Worm (Caenorhabditis elegans) whole organism, young adult: ENCODE data around the gene syx-4.

Experiments
- B0019.2 ChIP-seq: fragments of 200-800 bp; sonication (Bioruptor generic); conservative IDR thresholded peaks from 2 replicates; pipeline ENCODE4 v1.3.6; 2022; ENCODE audit warnings: missing genetic modification reagents, missing genetic modification characterization, missing compliant biosample characterization
- C06A6.2 ChIP-seq: fragments of 200-800 bp; sonication (Bioruptor generic); conservative IDR thresholded peaks from 2 replicates; pipeline ENCODE4 v1.3.6; 2022; ENCODE audit warnings: missing genetic modification characterization, missing compliant biosample characterization
- C17E4.6 ChIP-seq: fragments of 200-800 bp; sonication (Bioruptor generic); IDR thresholded peaks from 2 replicates; pipeline ENCODE4 v1.3.6; 2022; ENCODE audit warnings: missing genetic modification reagents, missing genetic modification characterization, missing compliant biosample characterization
- F10E7.11 ChIP-seq: sonication (generic microtip); optimal IDR thresholded peaks from 2 replicates; lab custom pipeline; 2017; ENCODE audit warnings: mild to moderate bottlenecking, missing genetic modification characterization, moderate library complexity, missing compliant biosample characterization
- F22D6.2 ChIP-seq: sonication (generic microtip); optimal IDR thresholded peaks from 2 replicates; lab custom pipeline; 2016; ENCODE audit warnings: mild to moderate bottlenecking, missing genetic modification characterization, missing compliant biosample characterization
- F37B4.10 ChIP-seq: fragments of 200-800 bp; sonication (Bioruptor generic); IDR thresholded peaks from 2 replicates; pipeline ENCODE4 v1.3.6; 2022; ENCODE audit warnings: missing genetic modification characterization, missing compliant biosample characterization
- F52B5.7 ChIP-seq: sonication (generic microtip); optimal IDR thresholded peaks from 2 replicates; lab custom pipeline; 2016; ENCODE audit warnings: mild to moderate bottlenecking, missing genetic modification characterization, missing compliant biosample characterization
- F55B11.4 ChIP-seq: sonication (generic microtip); optimal IDR thresholded peaks from 2 replicates; lab custom pipeline; 2016; ENCODE audit warnings: missing compliant biosample characterization, missing genetic modification characterization, borderline replicate concordance; ENCODE audit not compliant: insufficient read depth
- F57A8.1 ChIP-seq: fragments of 200-800 bp; sonication (Bioruptor generic); optimal IDR thresholded peaks from 2 replicates; lab custom pipeline; 2018; ENCODE audit warnings: mild to moderate bottlenecking, missing genetic modification characterization, moderate library complexity, missing compliant biosample characterization
- K11D2.4 ChIP-seq: fragments of 200-800 bp; sonication (Bioruptor generic); IDR thresholded peaks from 2 replicates; pipeline ENCODE4 v1.3.6; 2022; ENCODE audit warnings: missing genetic modification reagents, missing genetic modification characterization, missing compliant biosample characterization
- Y53G8AR.9 ChIP-seq: fragments of 200-800 bp; sonication (Bioruptor generic); conservative IDR thresholded peaks from 2 replicates; pipeline ENCODE4 v1.3.6; 2022; ENCODE audit warnings: missing genetic modification reagents, missing genetic modification characterization, missing compliant biosample characterization
- Y56A3A.18 ChIP-seq: fragments of 200-800 bp; sonication (Bioruptor generic); IDR thresholded peaks from 2 replicates; pipeline ENCODE4 v1.3.6; 2022; ENCODE audit warnings: missing genetic modification reagents, missing genetic modification characterization, missing compliant biosample characterization
- ZK185.1 ChIP-seq: sonication (generic microtip); optimal IDR thresholded peaks from 2 replicates; lab custom pipeline; 2016; ENCODE audit warnings: mild to moderate bottlenecking, missing genetic modification characterization, missing compliant biosample characterization; ENCODE audit not compliant: poor library complexity, severe bottlenecking
- aptf-2 ChIP-seq: fragments of 200-800 bp; sonication (Bioruptor generic); conservative IDR thresholded peaks from 2 replicates; pipeline ENCODE4 v1.3.6; 2022; ENCODE audit warnings: missing genetic modification reagents, missing genetic modification characterization, missing compliant biosample characterization
- aptf-3 ChIP-seq: fragments of 200-800 bp; sonication (Bioruptor generic); IDR thresholded peaks from 2 replicates; pipeline ENCODE4 v1.3.6; 2022; ENCODE audit warnings: missing genetic modification characterization, missing compliant biosample characterization
- bed-1 ChIP-seq: fragments of 200-800 bp; sonication (Bioruptor generic); IDR thresholded peaks from 2 replicates; pipeline ENCODE4 v1.3.6; 2022; ENCODE audit warnings: missing genetic modification reagents, missing genetic modification characterization, missing compliant biosample characterization
- bed-2 ChIP-seq: fragments of 200-800 bp; sonication (Bioruptor generic); IDR thresholded peaks from 2 replicates; pipeline ENCODE4 v1.3.6; 2022; ENCODE audit warnings: missing genetic modification reagents, missing genetic modification characterization, missing compliant biosample characterization
- cebp-1 ChIP-seq, 2 experiments: fragments of 200-800 bp in 1 of 2; sonication (Bioruptor generic) in 1 of 2; sonication (generic microtip) in 1 of 2; IDR thresholded peaks in 1 of 2; optimal IDR thresholded peaks in 1 of 2; 2 replicates each; pipeline versions ENCODE4 v1.3.6 to Lab custom; 2017 to 2022; ENCODE audit warnings: missing compliant biosample characterization in 2 of 2, missing genetic modification characterization in 2 of 2, mild to moderate bottlenecking in 1 of 2, missing genetic modification reagents in 1 of 2, moderate library complexity in 1 of 2
- cebp-2 ChIP-seq: fragments of 200-800 bp; sonication (Bioruptor generic); IDR thresholded peaks from 2 replicates; pipeline ENCODE4 v1.3.6; 2022; ENCODE audit warnings: missing genetic modification characterization, missing compliant biosample characterization
- ceh-27 ChIP-seq: fragments of 200-800 bp; sonication (Bioruptor generic); optimal IDR thresholded peaks from 2 replicates; lab custom pipeline; 2018; ENCODE audit warnings: mild to moderate bottlenecking, missing genetic modification characterization, moderate library complexity, missing compliant biosample characterization
- ceh-79 ChIP-seq: sonication (generic microtip); optimal IDR thresholded peaks from 2 replicates; lab custom pipeline; 2017; ENCODE audit warnings: mild to moderate bottlenecking, missing genetic modification characterization, missing compliant biosample characterization
- chd-7 ChIP-seq: sonication (generic microtip); optimal IDR thresholded peaks from 2 replicates; lab custom pipeline; 2016; ENCODE audit warnings: mild to moderate bottlenecking, missing genetic modification characterization, moderate library complexity, missing compliant biosample characterization
- dpl-1 ChIP-seq: fragments of 150-350 bp; optimal IDR thresholded peaks from 2 replicates; lab custom pipeline; 2014; ENCODE audit warnings: missing biosample characterization, missing genetic modification reagents, missing genetic modification characterization
- egrh-3 ChIP-seq: fragments of 200-800 bp; sonication (Bioruptor generic); IDR thresholded peaks from 2 replicates; pipeline ENCODE4 v1.3.6; 2022; ENCODE audit warnings: missing genetic modification reagents, missing genetic modification characterization, missing compliant biosample characterization
- ets-4 ChIP-seq: fragments of 200-800 bp; sonication (Bioruptor generic); optimal IDR thresholded peaks from 2 replicates; lab custom pipeline; 2018; ENCODE audit warnings: mild to moderate bottlenecking, missing genetic modification characterization, missing compliant biosample characterization
- fkh-3 ChIP-seq: sonication (generic microtip); optimal IDR thresholded peaks from 2 replicates; lab custom pipeline; 2016; ENCODE audit warnings: mild to moderate bottlenecking, missing genetic modification characterization, missing compliant biosample characterization
- him-1 ChIP-seq: sonication (generic microtip); optimal IDR thresholded peaks from 2 replicates; lab custom pipeline; 2016; ENCODE audit warnings: missing genotype, missing genetic modification reagents, missing genetic modification characterization, missing compliant biosample characterization
- lin-26 ChIP-seq: fragments of 200-800 bp; sonication (Bioruptor generic); IDR thresholded peaks from 2 replicates; pipeline ENCODE4 v1.3.6; 2022; ENCODE audit warnings: missing genetic modification reagents, missing genetic modification characterization, missing compliant biosample characterization
- lin-35 ChIP-seq, 3 experiments: fragments of 150-350 bp in 2 of 3; sonication (generic microtip) in 1 of 3; optimal IDR thresholded peaks; 2 replicates each; lab custom pipeline; 2014 to 2018; ENCODE audit warnings: missing biosample characterization in 3 of 3, missing genetic modification characterization in 3 of 3, missing genetic modification reagents in 3 of 3
- lin-40 ChIP-seq: sonication (generic microtip); optimal IDR thresholded peaks from 2 replicates; lab custom pipeline; 2016; ENCODE audit warnings: missing genetic modification characterization, mild to moderate bottlenecking, missing compliant biosample characterization, missing genotype, missing genetic modification reagents
- mcd-1 ChIP-seq: fragments of 200-800 bp; sonication (Bioruptor generic); IDR thresholded peaks from 2 replicates; pipeline ENCODE4 v1.3.6; 2022; ENCODE audit warnings: missing genetic modification reagents, missing genetic modification characterization, missing compliant biosample characterization
- pbrm-1 ChIP-seq: fragments of 200-800 bp; sonication (Bioruptor generic); IDR thresholded peaks from 2 replicates; pipeline ENCODE4 v1.3.6; 2022; ENCODE audit warnings: missing genetic modification reagents, missing genetic modification characterization, missing compliant biosample characterization
- rcor-1 ChIP-seq: fragments of 200-800 bp; sonication (Bioruptor generic); IDR thresholded peaks from 2 replicates; pipeline ENCODE4 v1.3.6; 2022; ENCODE audit warnings: missing genetic modification reagents, missing genetic modification characterization, missing compliant biosample characterization
- repo-1 ChIP-seq: sonication (generic microtip); optimal IDR thresholded peaks from 2 replicates; lab custom pipeline; 2017; ENCODE audit warnings: mild to moderate bottlenecking, missing genetic modification characterization, missing compliant biosample characterization
- sdz-38 ChIP-seq: sonication (generic microtip); optimal IDR thresholded peaks from 2 replicates; lab custom pipeline; 2016; ENCODE audit warnings: missing genotype, missing genetic modification characterization, missing compliant biosample characterization
- snpc-1.3 ChIP-seq: sonication (generic microtip); optimal IDR thresholded peaks from 2 replicates; lab custom pipeline; 2017; ENCODE audit warnings: missing genetic modification characterization, mild to moderate bottlenecking, missing compliant biosample characterization, antibody characterized with exemption, moderate library complexity, missing genotype, missing genetic modification reagents; ENCODE audit not compliant: insufficient read depth
- snpc-3.4 ChIP-seq: sonication (generic microtip); optimal IDR thresholded peaks from 2 replicates; lab custom pipeline; 2017; ENCODE audit warnings: missing genetic modification characterization, mild to moderate bottlenecking, missing compliant biosample characterization, antibody characterized with exemption, moderate library complexity, missing genotype, missing genetic modification reagents
- snpc-4 ChIP-seq, 5 experiments: fragments of 150-350 bp in 1 of 5; sonication (generic microtip) in 4 of 5; optimal IDR thresholded peaks; 2 replicates each; lab custom pipeline; 2014 to 2018; ENCODE audit warnings: missing genetic modification characterization in 5 of 5, missing biosample characterization in 3 of 5, antibody characterized with exemption in 2 of 5, mild to moderate bottlenecking in 2 of 5, missing compliant biosample characterization in 2 of 5, missing genotype in 2 of 5, moderate library complexity in 2 of 5, missing genetic modification reagents in 1 of 5
- tlf-1 ChIP-seq: fragments of 200-800 bp; sonication (Bioruptor generic); optimal IDR thresholded peaks from 2 replicates; lab custom pipeline; 2018; ENCODE audit warnings: mild to moderate bottlenecking, missing genetic modification characterization, missing compliant biosample characterization
- unc-130 ChIP-seq: sonication (generic microtip); optimal IDR thresholded peaks from 2 replicates; lab custom pipeline; 2016; ENCODE audit warnings: missing genetic modification reagents, missing genetic modification characterization, missing compliant biosample characterization
- unc-62 ChIP-seq: fragments of 150-350 bp; optimal IDR thresholded peaks from 2 replicates; lab custom pipeline; 2014; ENCODE audit warnings: missing biosample characterization, missing genetic modification reagents, missing genetic modification characterization
- xnd-1 ChIP-seq: sonication (generic microtip); optimal IDR thresholded peaks from 2 replicates; lab custom pipeline; 2016; ENCODE audit warnings: missing genotype, missing genetic modification reagents, missing genetic modification characterization, missing compliant biosample characterization
- zfh-2 ChIP-seq: fragments of 200-800 bp; sonication (Bioruptor generic); conservative IDR thresholded peaks from 2 replicates; pipeline ENCODE4 v1.3.6; 2022; ENCODE audit warnings: missing genetic modification reagents, missing genetic modification characterization, missing compliant biosample characterization
- ztf-28 ChIP-seq: fragments of 200-800 bp; sonication (Bioruptor generic); IDR thresholded peaks from 2 replicates; pipeline ENCODE4 v1.3.6; 2022; ENCODE audit warnings: missing genetic modification reagents, missing genetic modification characterization, missing compliant biosample characterization
- ztf-3 ChIP-seq: fragments of 200-800 bp; sonication (Bioruptor generic); optimal IDR thresholded peaks from 2 replicates; lab custom pipeline; 2018; ENCODE audit warnings: mild to moderate bottlenecking, missing genetic modification characterization, missing compliant biosample characterization

Gene syx-4

DNA sequence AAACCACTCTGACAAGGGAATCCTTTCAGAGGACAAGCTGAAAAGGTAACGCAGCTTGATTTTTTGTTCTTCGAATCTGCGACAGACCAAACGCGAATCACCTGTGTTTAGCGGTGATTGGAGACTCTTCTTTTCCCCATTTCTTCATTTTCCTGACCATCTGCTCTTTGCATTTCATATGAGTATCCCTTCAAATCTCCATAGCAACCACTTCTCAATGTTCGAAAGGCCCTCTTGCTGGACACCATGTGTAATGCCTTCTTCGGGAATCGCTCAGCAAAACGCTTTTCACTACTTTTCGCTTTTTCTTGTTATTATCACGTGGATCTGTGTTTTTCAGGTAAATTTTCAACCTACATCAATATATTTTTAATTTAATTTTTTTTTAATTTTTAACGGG, 30.5 kb upstream of the syx-4 start, which contains the start of the genes T26A8.3 and tmem-231:
Gene T26A8.3 (minus strand): TSS at position 101 of the 400 bp plus-strand sequence.
Gene tmem-231 (plus strand): TSS at position 249 of the 400 bp plus-strand sequence.
- no peak for TF ChIP-seq aptf-2 (GFP tag; lab: Robert Waterston, UW)
- TF ChIP-seq F57A8.1 (GFP tag; lab: Kevin White, UChicago): no peak
- no peak for TF ChIP-seq zfh-2 (GFP tag; lab: Robert Waterston, UW)
- no peak for TF ChIP-seq repo-1
- TF ChIP-seq egrh-3 (GFP tag; lab: Robert Waterston, UW): no peak
- no peak for TF ChIP-seq sdz-38 (tag; lab: Kevin White, UChicago)
- TF ChIP-seq ets-4 (GFP tag; lab: Kevin White, UChicago): no peak
- no peak for TF ChIP-seq dpl-1 (GFP tag; lab: Kevin White, UChicago)
- no peak for TF ChIP-seq xnd-1 (tag; lab: Kevin White, UChicago)
- TF ChIP-seq lin-40: no peak
- TF ChIP-seq, all 124 proteins: peak for 0

DNA sequence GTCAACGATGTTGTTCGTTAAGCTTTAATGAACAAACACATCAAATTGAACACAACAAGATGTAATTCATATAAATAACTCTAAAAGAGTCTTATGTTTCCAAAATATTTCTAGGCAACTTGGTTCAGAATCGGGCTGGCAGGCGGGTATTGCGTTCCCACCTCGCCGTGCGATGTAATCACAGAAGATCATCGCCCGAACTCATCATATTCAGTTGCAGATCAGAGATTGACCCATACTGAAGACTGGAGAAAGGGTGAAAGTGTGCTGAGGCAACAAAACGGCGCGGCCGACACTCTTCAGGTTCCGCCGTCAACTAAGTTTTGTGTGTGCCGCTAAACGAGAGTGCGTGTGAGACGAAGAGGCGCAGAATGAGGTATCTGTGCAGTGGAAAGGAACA, 28.6 kb upstream of the syx-4 start:
- TF ChIP-seq bed-1 (GFP tag; lab: Robert Waterston, UW): no peak
- TF ChIP-seq ztf-28 (GFP tag; lab: Robert Waterston, UW): peak; percentile 40; the same call in 1 of the 2 replicates
- peak; percentile 80; the same call in 1 of the 2 replicates for TF ChIP-seq cebp-2 (GFP tag; lab: Robert Waterston, UW)
- TF ChIP-seq bed-2 (GFP tag; lab: Robert Waterston, UW): no peak
- no peak for TF ChIP-seq ceh-27 (GFP tag; lab: Kevin White, UChicago)
- TF ChIP-seq B0019.2: peak; percentile 85
- TF ChIP-seq Y56A3A.18 (GFP tag; lab: Robert Waterston, UW): peak; percentile 85
- peak; percentile 84 for TF ChIP-seq mcd-1
- peak; percentile 95 for TF ChIP-seq snpc-1.3
- peak; percentile 59 for TF ChIP-seq F10E7.11 (tag; lab: Kevin White, UChicago)
- TF ChIP-seq chd-7: peak; percentile 73
- TF ChIP-seq snpc-4 (GFP tag; optimal IDR thresholded peaks at IDR 0.05; lab: Kevin White, UChicago): peak; percentile 99
- peak; percentile 99 to 100 (median 99) for TF ChIP-seq snpc-4 (tag; optimal IDR thresholded peaks at IDR 0.05; lab: Kevin White, UChicago)
- TF ChIP-seq F52B5.7 (tag; lab: Kevin White, UChicago): peak; percentile 70
- TF ChIP-seq K11D2.4 (GFP tag; lab: Robert Waterston, UW): peak; percentile 61
- no peak for TF ChIP-seq cebp-1 (GFP tag; IDR thresholded peaks at IDR 0.05; lab: Robert Waterston, UW)
- no peak for TF ChIP-seq cebp-1 (tag; optimal IDR thresholded peaks at IDR 0.05; lab: Kevin White, UChicago)
- peak in 1 of 3 experiments; percentile 20 for TF ChIP-seq lin-35 (GFP tag; optimal IDR thresholded peaks at IDR 0.05; lab: Kevin White, UChicago)
- TF ChIP-seq lin-26 (GFP tag; lab: Robert Waterston, UW): no peak
- peak; percentile 95 for TF ChIP-seq C17E4.6 (GFP tag; lab: Robert Waterston, UW)
- no peak for TF ChIP-seq ceh-79
- TF ChIP-seq F22D6.2 (tag; lab: Kevin White, UChicago): peak; percentile 34
- peak; percentile 85 for TF ChIP-seq ZK185.1 (tag; lab: Kevin White, UChicago)
- TF ChIP-seq aptf-3 (GFP tag; lab: Robert Waterston, UW): no peak
- no peak for TF ChIP-seq unc-62 (GFP tag; lab: Kevin White, UChicago)
- TF ChIP-seq snpc-3.4 (tag; lab: Kevin White, UChicago): peak; percentile 98
- TF ChIP-seq C06A6.2 (GFP tag; lab: Robert Waterston, UW): 0 out of 2 replicates have a peak, but pooled peaks have one; percentile 25
- peak; percentile 84 for TF ChIP-seq tlf-1 (GFP tag; lab: Kevin White, UChicago)
- peak; percentile 74 for TF ChIP-seq unc-130 (GFP tag; lab: Kevin White, UChicago)
- TF ChIP-seq F37B4.10: 0 out of 2 replicates have a peak, but pooled peaks have one; percentile 18
- TF ChIP-seq Y53G8AR.9 (GFP tag; lab: Robert Waterston, UW): peak; percentile 87
- peak; percentile 59 for TF ChIP-seq fkh-3 (tag; lab: Kevin White, UChicago)
- no peak for TF ChIP-seq F55B11.4 (tag; lab: Kevin White, UChicago)
- TF ChIP-seq pbrm-1 (GFP tag; lab: Robert Waterston, UW): peak; percentile 99
- TF ChIP-seq ztf-3 (GFP tag; lab: Kevin White, UChicago): peak; percentile 38
- TF ChIP-seq rcor-1 (GFP tag; lab: Robert Waterston, UW): peak; percentile 97
- TF ChIP-seq him-1 (tag; lab: Kevin White, UChicago): peak; percentile 94
